Worm (Caenorhabditis elegans): Measurements from ENCODE around the gene T25E4.1.

The T25E4.1 gene

ce11 chrII:5554317-5554716 is 23.8 kb upstream of the T25E4.1 start, which contains the start of gene ins-12:
TSS of gene ins-12 (plus strand) at chrII:5554617.
- no peak for TF ChIP-seq ceh-43 (GFP tag; optimal IDR thresholded peaks at IDR 0.05)
- TF ChIP-seq ceh-83 (GFP tag; optimal IDR thresholded peaks at IDR 0.05): no peak
- no peak for TF ChIP-seq snpc-4 (tag; optimal IDR thresholded peaks at IDR 0.05)
- no peak for TF ChIP-seq ceh-39 (tag; optimal IDR thresholded peaks at IDR 0.05)
- no peak for TF ChIP-seq lin-32 (GFP tag; optimal IDR thresholded peaks at IDR 0.05)
- no peak for TF ChIP-seq nhr-237 (tag; optimal IDR thresholded peaks at IDR 0.05)
- no peak for TF ChIP-seq elt-3 (tag; optimal IDR thresholded peaks at IDR 0.05)
- TF ChIP-seq nhr-2 (tag; optimal IDR thresholded peaks at IDR 0.05): no peak
- no peak for TF ChIP-seq pha-4 (tag; optimal IDR thresholded peaks at IDR 0.05)
- no peak for TF ChIP-seq cnd-1 (tag; optimal IDR thresholded peaks at IDR 0.05)
- TF ChIP-seq nhr-76 (tag; optimal IDR thresholded peaks at IDR 0.05): no peak

ce11 chrII:5554788-5555187 is 23.3 kb upstream of the T25E4.1 start:
- no peak for TF ChIP-seq lin-32 (GFP tag; optimal IDR thresholded peaks at IDR 0.05)
- TF ChIP-seq elt-1 (tag; optimal IDR thresholded peaks at IDR 0.05; ENCODE audit: borderline replicate concordance, insufficient read depth): no peak
- no peak for TF ChIP-seq sptf-1 (tag; optimal IDR thresholded peaks at IDR 0.05)
- TF ChIP-seq unc-62 (GFP tag; optimal IDR thresholded peaks at IDR 0.05): no peak
- TF ChIP-seq flh-1 (GFP tag; optimal IDR thresholded peaks at IDR 0.05): no peak

ce11 chrII:5555522-5555921 is 22.6 kb upstream of the T25E4.1 start:
- TF ChIP-seq drap-1 (GFP tag; optimal IDR thresholded peaks at IDR 0.05) (no peak), nhr-237 (tag; optimal IDR thresholded peaks at IDR 0.05) (no peak), elt-1 (tag; optimal IDR thresholded peaks at IDR 0.05; ENCODE audit: borderline replicate concordance, insufficient read depth) (no peak), snpc-4 (tag; optimal IDR thresholded peaks at IDR 0.05) (no peak)

- no peak for TF ChIP-seq drap-1 (GFP tag; optimal IDR thresholded peaks at IDR 0.05)
- TF ChIP-seq sem-2 (GFP tag; optimal IDR thresholded peaks at IDR 0.05): no peak
- TF ChIP-seq mep-1 (tag; optimal IDR thresholded peaks at IDR 0.05): no peak
These were observed 21.7 kb upstream of the T25E4.1 start, which contains the start of gene ins-11 for ce11 chrII:5556431-5556830. TSS of gene ins-11 (plus strand) at chrII:5556731.

- no peak for TF ChIP-seq drap-1 (GFP tag; optimal IDR thresholded peaks at IDR 0.05)
- TF ChIP-seq hlh-1 (tag; optimal IDR thresholded peaks at IDR 0.05): no peak
- no peak for TF ChIP-seq blmp-1 (tag; optimal IDR thresholded peaks at IDR 0.05)
These were observed 21.0 kb upstream of the T25E4.1 start for ce11 chrII:5557134-5557533.

ce11 chrII:5561392-5561791 is 16.7 kb upstream of the T25E4.1 start, which contains the start of gene C17C3.3:
TSS of gene C17C3.3 (plus strand) at chrII:5561737.
- TF ChIP-seq lin-32 (GFP tag; optimal IDR thresholded peaks at IDR 0.05) (no peak), ceh-83 (GFP tag; optimal IDR thresholded peaks at IDR 0.05) (no peak), mep-1 (tag; optimal IDR thresholded peaks at IDR 0.05) (no peak)

- TF ChIP-seq nhr-2 (tag; optimal IDR thresholded peaks at IDR 0.05) (no peak), unc-120 (tag; optimal IDR thresholded peaks at IDR 0.05; ENCODE audit: poor library complexity, severe bottlenecking) (no peak), zip-8 (tag; optimal IDR thresholded peaks at IDR 0.05) (no peak), bed-3 (GFP tag; optimal IDR thresholded peaks at IDR 0.05) (no peak), ztf-11 (tag; optimal IDR thresholded peaks at IDR 0.05) (no peak), snpc-4 (tag; optimal IDR thresholded peaks at IDR 0.05) (no peak), unc-62 (GFP tag; optimal IDR thresholded peaks at IDR 0.05) (no peak), sem-2 (GFP tag; optimal IDR thresholded peaks at IDR 0.05) (no peak), nhr-28 (tag; optimal IDR thresholded peaks at IDR 0.05) (no peak), ham-2 (GFP tag; optimal IDR thresholded peaks at IDR 0.05) (no peak), nhr-237 (tag; optimal IDR thresholded peaks at IDR 0.05) (no peak)
These were observed 13.0 kb upstream of the T25E4.1 start for ce11 chrII:5565082-5565623.

- no peak for TF ChIP-seq mls-2 (tag; optimal IDR thresholded peaks at IDR 0.05)
- TF ChIP-seq mep-1 (tag; optimal IDR thresholded peaks at IDR 0.05): no peak
- TF ChIP-seq bed-3 (GFP tag; optimal IDR thresholded peaks at IDR 0.05): no peak
- no peak for TF ChIP-seq nhr-2 (tag; optimal IDR thresholded peaks at IDR 0.05)
- TF ChIP-seq blmp-1 (tag; optimal IDR thresholded peaks at IDR 0.05): no peak
These were observed 7.9 kb upstream of the T25E4.1 start, which contains the start of the genes C17C3.1 and C17C3.15 for ce11 chrII:5570272-5570671. TSS of gene C17C3.1 (plus strand) at chrII:5570572. TSS of gene C17C3.15 (plus strand) at chrII:5570654.
